Fruit fly (Drosophila melanogaster) ovary, adult (tissue): ENCODE data around the gene CG8419.
A peak's percentile ranks its signal among the peaks of the same experiment; 100 is the strongest.

ENCODE experiments used
- CG17801 ChIP-seq: fragments of 200-800 bp; optimal IDR thresholded peaks from 2 replicates; lab custom pipeline; 2019; ENCODE audit warnings: missing biosample characterization, mild to moderate bottlenecking, missing genetic modification characterization, moderate library complexity; ENCODE audit not compliant: partially characterized antibody

Gene CG8419

DNA sequence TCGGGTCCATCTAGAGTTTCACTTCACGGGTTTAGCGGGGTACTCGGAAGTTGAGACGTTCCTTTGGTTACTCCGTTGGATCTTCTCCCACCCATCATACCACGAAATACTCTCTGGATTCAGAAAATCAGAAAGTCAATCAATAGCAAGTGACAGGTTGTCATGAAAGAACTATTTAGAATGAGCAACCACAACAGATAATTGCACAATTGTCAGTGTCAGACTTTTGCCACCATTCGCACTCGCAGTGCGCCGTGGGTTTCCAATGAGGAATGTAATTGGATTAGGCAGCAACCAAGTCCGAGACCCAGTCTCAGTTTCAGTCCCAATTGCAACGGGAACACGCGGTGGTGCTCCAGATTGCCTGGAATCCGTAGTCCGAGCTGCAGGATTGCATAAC, at the start of gene CG8419:
TSS of gene CG8419 (plus strand) at position 301 of the 400 bp plus-strand sequence.
- no peak for TF ChIP-seq CG17801

DNA sequence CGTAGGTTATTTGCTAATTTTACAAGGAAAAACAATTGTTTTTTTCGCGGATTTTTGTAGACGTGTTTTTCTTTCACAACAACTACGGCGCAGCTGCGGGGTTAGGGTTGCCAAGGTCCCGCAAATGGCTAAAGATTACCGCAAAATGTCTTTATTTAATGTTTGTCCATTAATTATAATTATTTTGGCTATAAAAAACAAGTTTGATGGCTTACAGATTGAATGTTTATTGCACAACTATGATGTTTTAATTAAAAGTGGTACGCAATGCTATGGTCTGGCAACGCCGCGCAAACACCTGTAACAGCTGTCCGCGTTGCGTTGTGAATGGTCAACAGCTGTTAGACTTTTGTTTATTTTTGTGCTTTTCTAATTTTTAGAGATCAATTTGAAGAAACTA, 49.3 kb upstream of the CG8419 start:
- TF ChIP-seq CG17801: peak; percentile 65

DNA sequence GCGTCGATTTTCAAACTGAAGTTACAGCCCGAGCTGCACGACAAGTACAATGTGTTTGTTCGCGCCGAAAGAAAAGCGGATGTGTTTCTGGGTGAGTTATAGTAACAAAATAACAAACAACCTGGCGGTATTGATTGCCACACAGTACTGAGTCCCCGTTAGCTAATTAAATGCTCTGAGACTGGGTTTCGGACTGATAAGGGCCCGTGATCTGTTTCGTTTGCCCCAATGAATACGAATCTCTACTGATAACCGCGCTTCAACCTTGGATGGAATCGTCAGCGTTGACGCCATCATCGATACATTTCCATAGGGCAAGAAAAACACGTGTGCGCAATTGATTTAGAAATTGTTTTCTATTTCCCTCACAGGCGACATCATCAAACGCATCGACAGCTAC, 48.8 kb upstream of the CG8419 start:
- no peak for TF ChIP-seq CG17801

DNA sequence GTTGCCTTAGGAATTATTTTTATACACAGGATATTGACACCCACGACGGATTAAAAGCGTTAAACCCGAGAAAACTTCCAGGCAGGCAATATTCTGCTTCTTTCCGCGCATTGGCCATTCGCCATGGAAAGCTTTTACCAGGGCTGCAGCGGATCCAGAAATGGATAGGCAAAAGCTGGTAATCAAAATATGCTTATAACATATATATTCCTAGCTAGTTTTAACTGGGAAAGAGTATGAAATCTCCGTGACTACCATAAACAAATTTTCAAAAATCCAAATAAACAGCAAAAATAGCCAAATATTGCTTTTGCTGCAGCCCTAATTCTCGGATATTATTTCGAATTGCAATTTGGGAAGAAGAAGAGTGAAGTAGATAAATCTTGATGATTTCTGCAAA, 46.5 kb upstream of the CG8419 start, which contains the start of the genes PAPLA1 and Rbsn-5:
TSS of gene PAPLA1 (minus strand) at position 141 of the 400 bp plus-strand sequence.
TSS of gene Rbsn-5 (plus strand) at position 335 of the 400 bp plus-strand sequence.
- peak; percentile 92 for TF ChIP-seq CG17801

DNA sequence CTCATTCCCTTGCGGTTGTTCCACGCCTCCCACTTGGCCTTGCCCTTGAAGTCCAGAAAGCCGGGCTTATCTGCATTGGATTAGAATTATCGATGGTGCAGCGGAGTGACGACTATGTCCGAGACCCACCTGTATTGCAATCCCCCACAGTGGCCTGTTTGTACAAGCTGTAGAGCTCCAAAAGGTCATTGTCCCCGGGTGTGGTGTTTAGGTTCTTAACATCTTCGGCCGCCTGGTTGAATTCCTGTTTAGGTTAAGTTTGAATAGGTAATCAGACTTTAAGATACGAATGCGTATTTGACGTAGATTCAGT, 44.0 kb upstream of the CG8419 start:
- no peak for TF ChIP-seq CG17801

DNA sequence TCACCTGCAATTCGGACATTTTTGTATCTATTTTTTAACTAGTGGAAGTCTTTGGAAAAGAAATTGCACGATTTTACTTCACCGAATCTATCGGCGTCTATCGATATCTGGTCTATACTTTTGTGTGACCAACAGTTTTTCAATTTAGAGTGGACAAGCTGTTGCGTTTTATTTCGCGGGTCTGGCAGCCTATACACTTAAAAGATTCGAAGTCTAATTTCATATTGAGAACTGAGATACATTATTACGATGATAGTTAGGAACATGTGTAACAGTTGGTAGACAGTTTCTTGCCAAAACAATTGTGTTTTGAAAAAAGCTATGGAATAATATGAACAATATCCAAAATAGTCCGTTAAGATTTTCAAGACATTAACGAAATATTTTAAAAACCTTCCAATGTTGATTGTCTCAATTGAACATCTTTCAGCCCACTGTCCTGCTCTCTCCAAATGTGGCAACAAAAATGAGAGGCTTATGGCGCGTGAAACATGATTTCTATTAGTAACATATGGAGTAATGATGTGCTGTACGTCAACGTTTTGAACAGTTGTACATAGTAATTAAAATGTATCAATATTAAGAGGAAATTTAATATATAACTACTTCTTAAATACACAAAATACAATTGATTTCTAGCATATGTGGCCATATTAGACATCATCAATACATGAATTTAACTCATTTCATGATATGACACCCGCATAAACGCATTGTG, 43.5 kb upstream of the CG8419 start, which contains the start of gene Acbp1:
TSS of gene Acbp1 (minus strand) at position 146 of the 718 bp plus-strand sequence.
- TF ChIP-seq CG17801: peak; percentile 99

DNA sequence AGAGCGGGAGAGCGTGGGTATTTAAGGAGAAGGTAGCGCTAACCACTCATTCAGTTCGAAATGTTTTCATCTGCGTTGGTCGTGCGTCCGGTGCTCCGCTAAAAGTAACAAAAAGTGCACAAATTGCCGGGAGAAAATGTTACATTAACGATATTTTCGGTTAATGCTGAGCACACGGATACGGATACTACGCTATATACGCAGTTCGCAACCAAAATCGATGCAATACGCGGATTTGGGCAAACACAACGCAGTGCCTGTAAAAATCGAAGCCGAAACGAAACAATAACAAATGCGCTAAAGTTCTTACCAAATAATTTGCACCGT, 43.0 kb upstream of the CG8419 start, which contains the start of gene Piezo:
TSS of gene Piezo (plus strand) at position 49 of the 327 bp plus-strand sequence.
- TF ChIP-seq CG17801: no peak

DNA sequence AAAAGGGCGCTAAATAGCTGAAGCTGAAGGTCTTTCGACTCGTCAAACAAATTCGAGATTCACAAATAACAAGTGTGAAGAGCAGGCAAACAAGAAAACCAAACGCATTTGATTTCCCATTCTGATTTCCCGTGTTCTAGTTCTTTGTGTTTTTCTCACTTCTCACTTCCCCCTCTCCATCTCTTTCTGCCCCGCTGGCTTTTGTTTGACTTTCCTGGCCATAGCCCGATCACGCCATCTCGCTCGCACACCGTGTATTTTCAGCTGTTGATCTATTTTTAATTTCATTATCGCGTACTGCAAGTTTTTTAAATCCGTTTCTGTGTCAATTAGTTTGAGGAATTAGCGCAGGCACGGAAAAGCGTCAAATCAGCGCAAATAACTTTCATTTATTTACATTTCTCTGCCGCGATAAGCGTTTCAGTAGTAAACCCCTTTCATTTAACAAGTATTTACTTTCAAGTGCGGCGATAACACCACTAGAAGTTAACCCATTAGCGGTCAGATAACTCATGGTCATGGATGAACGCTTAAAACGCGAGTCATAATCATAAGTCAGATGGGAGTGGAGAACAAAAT, 42.3 kb upstream of the CG8419 start:
- TF ChIP-seq CG17801: peak; percentile 11

DNA sequence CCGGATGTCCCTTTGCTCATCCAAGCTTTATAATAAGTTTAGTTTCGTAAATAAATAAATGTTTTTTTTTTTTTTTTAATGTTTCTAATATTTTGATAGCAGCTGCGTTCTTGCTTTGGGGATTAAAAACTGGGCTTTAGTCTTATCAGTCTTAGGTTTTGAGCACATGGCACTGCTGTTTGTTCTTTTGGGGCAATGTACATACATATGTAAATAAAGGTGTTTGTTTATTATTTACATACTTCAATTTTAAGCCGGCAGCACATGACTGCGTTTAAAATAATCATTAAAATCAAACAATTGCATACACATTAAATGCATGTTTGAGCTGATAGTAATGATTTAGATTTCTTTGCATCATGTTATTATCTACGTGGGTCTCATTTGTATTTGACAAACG, 41.8 kb upstream of the CG8419 start:
- no peak for TF ChIP-seq CG17801

DNA sequence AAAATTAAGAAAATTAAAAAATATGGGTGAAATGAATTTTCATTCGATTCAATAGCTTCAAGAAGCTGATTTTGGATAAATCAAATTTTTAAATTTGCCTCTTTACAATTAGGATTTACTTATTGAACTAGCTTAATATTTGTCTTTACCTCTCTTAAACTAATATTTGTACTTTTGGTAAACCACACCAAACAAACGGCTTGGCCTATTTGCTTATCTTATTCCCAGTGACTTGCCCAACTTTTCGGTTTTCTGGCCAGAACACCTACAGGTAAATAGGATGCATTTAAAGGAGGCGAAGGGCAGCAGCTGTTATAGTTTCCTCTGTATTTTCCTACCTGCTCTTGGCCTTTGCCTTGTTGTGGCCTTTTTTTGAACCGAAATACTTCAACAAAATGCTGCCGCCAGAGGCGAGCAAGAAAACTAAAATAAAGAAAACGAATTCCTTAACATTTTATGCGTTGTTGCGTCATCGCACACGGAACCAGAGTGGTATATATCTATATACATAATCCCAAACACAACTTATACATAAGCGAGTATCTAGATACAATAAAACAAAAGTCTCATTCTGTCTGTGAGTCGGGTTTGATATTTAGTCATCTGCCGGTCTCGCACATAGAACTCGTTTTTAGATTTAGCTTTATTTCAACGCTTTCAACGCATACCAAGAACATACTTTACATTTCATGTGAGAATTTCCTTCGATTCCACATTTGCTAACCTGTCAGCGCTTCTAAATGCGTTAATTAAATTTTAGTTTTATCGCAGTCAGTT, 40.0 kb upstream of the CG8419 start:
- TF ChIP-seq CG17801: no peak

DNA sequence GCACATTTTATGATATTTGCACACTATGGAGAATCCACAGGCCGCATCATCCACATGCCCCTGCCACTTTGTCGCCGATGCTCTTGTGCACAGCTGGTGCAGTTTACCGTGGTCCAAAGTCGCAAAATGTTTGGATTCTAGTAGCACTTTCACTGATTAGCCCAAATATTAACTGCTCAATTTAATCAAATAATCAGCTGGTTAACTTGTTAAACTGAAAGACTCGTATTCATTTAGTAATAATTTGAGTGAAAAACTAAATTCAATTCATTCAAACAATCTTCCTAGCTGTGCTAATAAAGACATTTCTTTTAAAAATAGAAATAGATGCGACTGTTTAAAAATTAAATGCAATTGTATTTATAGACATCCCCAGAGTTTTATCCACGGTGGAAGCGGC, 37.9 kb upstream of the CG8419 start:
- TF ChIP-seq CG17801: no peak

DNA sequence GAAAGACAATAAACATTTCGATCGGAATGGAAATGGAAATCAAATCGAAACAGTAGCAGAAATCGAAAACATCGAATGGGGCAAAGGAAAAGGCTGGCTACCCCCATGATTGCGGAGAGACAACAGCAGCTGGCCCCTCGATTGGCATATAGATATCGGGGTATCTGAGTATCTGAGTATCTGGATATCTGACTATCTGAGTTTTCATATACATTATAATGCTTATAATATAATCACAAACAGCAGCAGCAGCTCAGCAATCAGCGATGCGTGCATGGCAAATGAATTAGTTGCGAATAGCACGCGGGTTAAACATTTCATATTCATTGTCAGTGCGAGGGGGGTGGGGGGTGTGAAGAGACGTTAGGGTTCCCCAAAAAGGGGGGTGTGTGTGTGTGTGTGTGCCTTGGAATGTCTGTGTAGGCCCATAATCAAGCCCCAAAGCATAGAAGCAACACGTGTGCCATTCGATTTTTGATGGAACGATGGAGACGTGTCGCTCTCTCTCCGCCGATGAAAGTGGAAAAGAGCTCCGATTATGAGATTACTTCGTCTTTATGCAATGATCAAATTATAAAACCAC, 35.3 kb upstream of the CG8419 start:
- TF ChIP-seq CG17801: no peak

DNA sequence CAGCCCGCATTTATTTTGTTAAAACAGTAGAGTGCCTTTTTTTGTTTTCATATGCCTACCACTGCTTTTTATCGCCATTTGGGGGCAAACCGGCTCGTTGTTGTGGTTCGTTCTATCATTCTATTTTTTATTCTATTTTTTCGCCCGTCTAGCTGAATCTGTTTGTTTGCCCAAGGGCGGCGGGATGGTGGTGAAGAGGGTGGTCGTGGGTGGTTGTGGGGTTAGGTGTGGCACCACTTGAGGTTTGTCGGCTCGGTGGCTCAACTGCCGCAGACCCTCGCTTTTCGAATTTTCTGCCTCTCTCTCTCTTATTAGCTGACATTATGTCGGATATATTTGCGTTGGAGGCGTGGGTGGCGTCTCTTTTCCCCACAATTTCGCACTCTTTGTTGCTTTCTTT, 34.4 kb upstream of the CG8419 start:
- no peak for TF ChIP-seq CG17801

DNA sequence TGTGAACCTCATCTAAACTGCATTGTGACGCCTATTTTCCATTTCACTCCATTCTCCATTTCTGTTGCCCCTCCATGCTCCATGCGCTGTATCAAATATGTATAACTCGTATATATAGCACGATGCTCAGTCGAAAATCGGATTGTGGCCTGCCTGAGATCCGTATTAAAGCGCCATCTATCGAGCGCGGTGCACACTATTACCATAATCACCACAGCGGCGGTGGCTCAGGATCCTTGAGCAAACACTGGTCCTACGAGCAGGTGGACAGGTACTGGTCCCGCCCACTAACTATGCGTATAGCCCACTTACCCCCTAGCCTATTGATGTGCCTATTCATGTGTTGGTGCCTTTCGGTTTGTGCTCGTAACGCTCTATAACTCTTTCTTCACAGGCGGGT, 21.0 kb upstream of the CG8419 start:
- TF ChIP-seq CG17801: no peak

DNA sequence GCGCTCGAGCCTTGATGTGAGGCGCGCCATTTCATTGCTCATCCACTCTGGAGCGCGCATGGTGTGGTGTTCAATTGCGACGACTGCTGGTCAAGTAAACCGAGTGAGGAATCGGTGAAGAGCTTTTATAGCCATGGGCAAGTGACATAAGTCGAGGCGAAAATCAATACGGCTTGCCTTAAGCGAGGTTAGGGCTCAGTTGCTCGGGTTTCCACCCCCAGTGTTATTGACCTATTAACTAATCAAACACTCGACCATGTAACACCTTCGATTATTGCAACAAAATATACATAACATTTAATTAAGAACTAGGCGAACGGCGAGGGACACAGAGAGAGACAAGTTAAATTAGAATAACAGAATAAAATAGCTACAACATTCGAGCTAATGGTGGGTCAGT, 15.3 kb upstream of the CG8419 start, which contains the start of gene CG34134:
TSS of gene CG34134 (minus strand) at position 101 of the 400 bp plus-strand sequence.
- TF ChIP-seq CG17801: no peak

DNA sequence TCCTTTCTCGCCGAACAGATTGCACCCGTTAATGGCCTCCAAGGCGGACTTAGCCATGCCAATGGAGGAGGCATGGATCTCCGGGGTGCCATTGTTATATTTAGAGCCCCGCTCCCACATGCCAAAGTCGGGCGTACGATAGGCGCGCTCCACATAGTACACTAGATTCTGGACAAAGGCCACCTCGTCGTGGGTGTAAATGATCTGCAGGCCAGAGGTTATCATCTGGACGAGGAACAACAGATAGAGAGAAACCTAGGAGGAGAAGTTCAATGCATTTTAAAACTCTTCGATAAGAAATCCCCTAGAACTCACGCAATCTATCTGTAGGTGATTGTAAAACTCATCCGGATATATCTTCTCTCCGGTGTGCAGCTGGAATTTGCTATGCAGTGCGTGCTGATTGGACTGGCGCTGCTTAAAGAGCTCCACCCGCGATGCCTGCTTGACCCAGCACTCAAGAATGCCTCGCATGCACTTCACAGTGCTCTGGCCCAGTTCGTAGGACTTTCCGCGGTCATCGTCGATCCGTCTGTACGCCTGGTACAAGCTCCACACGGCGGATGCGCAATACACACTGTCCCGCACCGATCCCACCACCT, 10.1 kb upstream of the CG8419 start:
- no peak for TF ChIP-seq CG17801
